Worm (Caenorhabditis elegans): ENCODE results near the gene C44H4.6.

C44H4.6 gene

ce11 chrX:14599245-14599644 is at the start of gene C44H4.6:
TSS of gene C44H4.6 (minus strand) at chrX:14599345.
- TF ChIP-seq unc-62 (GFP tag; optimal IDR thresholded peaks at IDR 0.05) = no peak

- TF ChIP-seq unc-62 (GFP tag; optimal IDR thresholded peaks at IDR 0.05) = no peak
Measured at ce11 chrX:14645392-14645791, 46.2 kb upstream of the C44H4.6 start, which contains the start of gene F54E4.4. TSS of gene F54E4.4 (minus strand) at chrX:14645492.

- no peak for TF ChIP-seq unc-62 (GFP tag; optimal IDR thresholded peaks at IDR 0.05)
Measured at ce11 chrX:14639941-14640340, 40.8 kb upstream of the C44H4.6 start.

- TF ChIP-seq unc-62 (GFP tag; optimal IDR thresholded peaks at IDR 0.05) = no peak
Measured at ce11 chrX:14637445-14637844, 38.3 kb upstream of the C44H4.6 start.

ce11 chrX:14636712-14637111 is 37.6 kb upstream of the C44H4.6 start:
- TF ChIP-seq unc-62 (GFP tag; optimal IDR thresholded peaks at IDR 0.05) = no peak

- no peak for TF ChIP-seq unc-62 (GFP tag; optimal IDR thresholded peaks at IDR 0.05)
Measured at ce11 chrX:14636157-14636556, 37.0 kb upstream of the C44H4.6 start, which contains the start of gene F54E4.3. TSS of gene F54E4.3 (minus strand) at chrX:14636421.

ce11 chrX:14633679-14634078 is 34.5 kb upstream of the C44H4.6 start:
- TF ChIP-seq unc-62 (GFP tag; optimal IDR thresholded peaks at IDR 0.05) = no peak

ce11 chrX:14628816-14629215 is 29.7 kb upstream of the C44H4.6 start, which contains the start of gene F54E4.2:
TSS of gene F54E4.2 (minus strand) at chrX:14628916.
- TF ChIP-seq unc-62 (GFP tag; optimal IDR thresholded peaks at IDR 0.05) = no peak

ce11 chrX:14621207-14621606 is 22.1 kb upstream of the C44H4.6 start:
- no peak for TF ChIP-seq unc-62 (GFP tag; optimal IDR thresholded peaks at IDR 0.05)

- no peak for TF ChIP-seq unc-62 (GFP tag; optimal IDR thresholded peaks at IDR 0.05)
Measured at ce11 chrX:14611074-14611473, 11.9 kb upstream of the C44H4.6 start, which contains the start of gene rbc-1. TSS of gene rbc-1 (plus strand) at chrX:14611374.

- TF ChIP-seq unc-62 (GFP tag; optimal IDR thresholded peaks at IDR 0.05) = no peak
Measured at ce11 chrX:14610093-14610763, 11.1 kb upstream of the C44H4.6 start.

- no peak for TF ChIP-seq unc-62 (GFP tag; optimal IDR thresholded peaks at IDR 0.05)
Measured at ce11 chrX:14607770-14608169, 8.6 kb upstream of the C44H4.6 start.

ce11 chrX:14602676-14603075 is 3.5 kb upstream of the C44H4.6 start, which contains the start of gene eor-2:
TSS of gene eor-2 (plus strand) at chrX:14603017.
- no peak for TF ChIP-seq unc-62 (GFP tag; optimal IDR thresholded peaks at IDR 0.05)

ce11 chrX:14594825-14595224 is 4.3 kb downstream of the C44H4.6 start, which contains the start of gene C44H4.8:
TSS of gene C44H4.8 (plus strand) at chrX:14595125.
- no peak for TF ChIP-seq unc-62 (GFP tag; optimal IDR thresholded peaks at IDR 0.05)

ce11 chrX:14593206-14593605 is 5.9 kb downstream of the C44H4.6 start:
- TF ChIP-seq unc-62 (GFP tag; optimal IDR thresholded peaks at IDR 0.05) = no peak

ce11 chrX:14589051-14589736 is 10.0 kb downstream of the C44H4.6 start, which contains the start of the genes C44H4.4 and tap-1:
TSS of gene C44H4.4 (minus strand) at chrX:14589101.
TSS of gene tap-1 (plus strand) at chrX:14589624.
- TF ChIP-seq unc-62 (GFP tag; optimal IDR thresholded peaks at IDR 0.05) = no peak

- no peak for TF ChIP-seq unc-62 (GFP tag; optimal IDR thresholded peaks at IDR 0.05)
Measured at ce11 chrX:14584335-14584734, 14.8 kb downstream of the C44H4.6 start.
